Worm (Caenorhabditis elegans) whole organism, L4/young adult: ENCODE measurements around the gene srlf-14.

Experiments used
- dao-5 ChIP-seq: sonication (generic microtip); optimal IDR thresholded peaks from 2 replicates; lab custom pipeline; 2016; ENCODE audit warnings: missing genotype, missing genetic modification characterization, moderate library complexity, missing compliant biosample characterization
- him-1 ChIP-seq: sonication (generic microtip); optimal IDR thresholded peaks from 2 replicates; lab custom pipeline; 2016; ENCODE audit warnings: missing genotype, missing genetic modification reagents, missing genetic modification characterization, missing compliant biosample characterization

DNA sequence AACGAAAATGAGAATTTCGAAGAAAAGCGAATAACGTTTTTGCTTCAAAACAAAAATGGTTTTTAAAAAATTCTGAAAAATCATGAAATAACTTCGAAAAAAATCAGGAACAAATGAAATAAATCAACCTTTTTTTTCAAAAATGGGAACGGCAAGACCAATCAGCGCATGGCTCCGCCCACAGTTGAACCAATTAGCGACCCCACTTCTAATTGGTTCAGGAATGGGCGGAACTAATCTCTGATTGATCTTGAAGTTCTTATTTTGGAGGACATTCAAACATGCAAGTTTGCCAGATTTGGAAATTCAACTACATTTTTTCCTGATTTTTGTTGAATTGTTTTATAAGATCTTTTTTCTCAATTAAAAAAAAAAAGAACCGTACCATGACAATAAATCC lies 38.2 kb downstream of the srlf-14 start:
- TF ChIP-seq him-1 (no peak), dao-5 (no peak)
